Fruit fly (Drosophila melanogaster) whole organism, embryonic: ENCODE measurements around the gene Glg1.

Experiments used
- Atf6 ChIP-seq: fragments of 200-800 bp; sonication (Bioruptor generic); IDR thresholded peaks from 2 replicates; pipeline ENCODE4 v1.3.6; 2022; ENCODE audit warnings: missing biosample characterization, missing genetic modification characterization
- B-H2 ChIP-seq: fragments of 200-800 bp; sonication (Bioruptor generic); optimal IDR thresholded peaks from 2 replicates; lab custom pipeline; 2018; ENCODE audit warnings: missing biosample characterization, mild to moderate bottlenecking, missing genetic modification characterization
- CG12391 ChIP-seq: fragments of 200-800 bp; sonication (Bioruptor generic); optimal IDR thresholded peaks from 3 replicates; lab custom pipeline; 2018; ENCODE audit warnings: missing biosample characterization, mild to moderate bottlenecking, missing genetic modification characterization, moderate library complexity
- CG15011 ChIP-seq: fragments of 200-800 bp; sonication (Bioruptor generic); optimal IDR thresholded peaks from 3 replicates; lab custom pipeline; 2018; ENCODE audit warnings: missing biosample characterization, mild to moderate bottlenecking, missing genetic modification characterization
- CG17385 ChIP-seq: fragments of 200-800 bp; sonication (Bioruptor generic); optimal IDR thresholded peaks from 3 replicates; lab custom pipeline; 2018; ENCODE audit warnings: missing biosample characterization, mild to moderate bottlenecking, missing genetic modification characterization
- CG17568 ChIP-seq: fragments of 200-800 bp; sonication (Bioruptor generic); optimal IDR thresholded peaks from 2 replicates; lab custom pipeline; 2018; ENCODE audit warnings: missing biosample characterization, mild to moderate bottlenecking, missing genetic modification characterization, moderate library complexity
- CG18011 ChIP-seq: fragments of 200-800 bp; sonication (Bioruptor generic); optimal IDR thresholded peaks from 2 replicates; lab custom pipeline; 2017; ENCODE audit warnings: missing biosample characterization, missing genetic modification characterization, mild to moderate bottlenecking, moderate library complexity, missing genotype
- CG18599 ChIP-seq: fragments of 200-800 bp; sonication (Bioruptor generic); optimal IDR thresholded peaks from 3 replicates; lab custom pipeline; 2017; ENCODE audit warnings: missing biosample characterization, missing genetic modification characterization, mild to moderate bottlenecking, moderate library complexity, missing genetic modification reagents
- CG2678 ChIP-seq: fragments of 200-800 bp; sonication (Bioruptor generic); optimal IDR thresholded peaks from 3 replicates; lab custom pipeline; 2019; ENCODE audit warnings: missing biosample characterization, mild to moderate bottlenecking, missing genetic modification characterization, moderate library complexity
- CG31224 ChIP-seq: fragments of 200-800 bp; sonication (Bioruptor generic); IDR thresholded peaks from 2 replicates; pipeline ENCODE4 v1.3.6; 2022; ENCODE audit warnings: missing biosample characterization, missing genetic modification characterization
- CG3407 ChIP-seq: fragments of 200-800 bp; sonication (Bioruptor generic); optimal IDR thresholded peaks from 2 replicates; lab custom pipeline; 2018; ENCODE audit warnings: missing biosample characterization, mild to moderate bottlenecking, missing genetic modification characterization
- CG4617 ChIP-seq: fragments of 200-800 bp; sonication (Bioruptor generic); optimal IDR thresholded peaks from 3 replicates; lab custom pipeline; 2016; ENCODE audit warnings: missing biosample characterization, missing genetic modification characterization, borderline replicate concordance
- CG4707 ChIP-seq: fragments of 200-800 bp; sonication (Bioruptor generic); optimal IDR thresholded peaks from 2 replicates; lab custom pipeline; 2018; ENCODE audit warnings: missing biosample characterization, mild to moderate bottlenecking, missing genetic modification characterization, moderate library complexity
- CG6854 ChIP-seq: fragments of 200-800 bp; sonication (Bioruptor generic); optimal IDR thresholded peaks from 3 replicates; lab custom pipeline; 2017; ENCODE audit warnings: missing biosample characterization, mild to moderate bottlenecking, missing genetic modification characterization
- CG8478 ChIP-seq: fragments of >200 bp; optimal IDR thresholded peaks from 2 replicates; lab custom pipeline; 2018
- Dip3 ChIP-seq: fragments of 200-800 bp; sonication (Bioruptor generic); optimal IDR thresholded peaks from 3 replicates; lab custom pipeline; 2016; ENCODE audit warnings: missing biosample characterization, missing genetic modification characterization
- Dll ChIP-seq: fragments of 200-800 bp; sonication (Bioruptor generic); IDR thresholded peaks from 4 replicates; pipeline ENCODE4 v1.3.6; 2022; ENCODE audit warnings: missing biosample characterization, missing genetic modification characterization; ENCODE audit not compliant: partially characterized antibody
- Dref ChIP-seq: fragments of 200-800 bp; sonication (Bioruptor generic); IDR thresholded peaks from 2 replicates; pipeline ENCODE4 v1.3.6; 2022; ENCODE audit warnings: missing biosample characterization, missing genetic modification characterization
- E2f2 ChIP-seq: fragments of 200-800 bp; sonication (Bioruptor generic); IDR thresholded peaks from 2 replicates; pipeline ENCODE4 v1.3.6; 2022; ENCODE audit warnings: missing biosample characterization, missing genetic modification characterization
- Fer2 ChIP-seq: fragments of 200-800 bp; sonication (Bioruptor generic); optimal IDR thresholded peaks from 2 replicates; lab custom pipeline; 2018; ENCODE audit warnings: missing biosample characterization, mild to moderate bottlenecking, missing genetic modification characterization, moderate library complexity
- Gug ChIP-seq: fragments of 200-800 bp; sonication (Bioruptor generic); IDR thresholded peaks from 4 replicates; pipeline ENCODE4 v1.3.6; 2022; ENCODE audit warnings: missing biosample characterization, missing genetic modification characterization
- Hmx ChIP-seq: fragments of 200-800 bp; sonication (Bioruptor generic); optimal IDR thresholded peaks from 2 replicates; lab custom pipeline; 2016; ENCODE audit warnings: missing biosample characterization, missing genetic modification characterization
- Lim3 ChIP-seq: fragments of 200-800 bp; sonication (Bioruptor generic); IDR thresholded peaks from 2 replicates; pipeline ENCODE4 v1.3.6; 2022; ENCODE audit warnings: missing biosample characterization, missing genetic modification characterization
- Mad ChIP-seq: fragments of 200-800 bp; sonication (Bioruptor generic); optimal IDR thresholded peaks from 2 replicates; lab custom pipeline; 2016; ENCODE audit warnings: missing biosample characterization, missing genetic modification characterization
- Meics ChIP-seq: fragments of 200-800 bp; sonication (Bioruptor generic); optimal IDR thresholded peaks from 2 replicates; lab custom pipeline; 2017; ENCODE audit warnings: missing biosample characterization, mild to moderate bottlenecking, missing genetic modification characterization
- Mrtf ChIP-seq: fragments of 200-800 bp; sonication (Bioruptor generic); IDR thresholded peaks from 3 replicates; pipeline ENCODE4 v1.3.6; 2022; ENCODE audit warnings: missing biosample characterization, missing genetic modification characterization
- NFAT ChIP-seq: fragments of 200-800 bp; sonication (Bioruptor generic); IDR thresholded peaks from 2 replicates; pipeline ENCODE4 v1.3.6; 2022; ENCODE audit warnings: missing biosample characterization, missing genetic modification characterization
- PHDP ChIP-seq: fragments of 200-800 bp; sonication (Bioruptor generic); optimal IDR thresholded peaks from 3 replicates; lab custom pipeline; 2018; ENCODE audit warnings: missing biosample characterization, mild to moderate bottlenecking, missing genetic modification characterization, moderate library complexity
- Rx ChIP-seq: fragments of 200-800 bp; sonication (Bioruptor generic); IDR thresholded peaks from 2 replicates; pipeline ENCODE4 v1.3.6; 2022; ENCODE audit warnings: missing biosample characterization, missing genetic modification characterization
- Scr ChIP-seq: fragments of 200-800 bp; sonication (Bioruptor generic); IDR thresholded peaks from 2 replicates; pipeline ENCODE4 v1.3.6; 2022; ENCODE audit warnings: missing biosample characterization, missing genetic modification characterization; ENCODE audit not compliant: partially characterized antibody
- Side ChIP-seq: fragments of 200-800 bp; sonication (Bioruptor generic); optimal IDR thresholded peaks from 2 replicates; lab custom pipeline; 2016; ENCODE audit warnings: missing biosample characterization, missing genetic modification characterization
- Tbp ChIP-seq: fragments of >200 bp; optimal IDR thresholded peaks from 2 replicates; lab custom pipeline; 2018; ENCODE audit warnings: missing biosample characterization, missing genetic modification characterization
- ap ChIP-seq: fragments of 200-800 bp; sonication (Bioruptor generic); IDR thresholded peaks from 2 replicates; pipeline ENCODE4 v1.3.6; 2022; ENCODE audit warnings: missing biosample characterization, missing genetic modification characterization
- bbx ChIP-seq: fragments of 200-800 bp; sonication (Bioruptor generic); IDR thresholded peaks from 2 replicates; pipeline ENCODE4 v1.3.6; 2022; ENCODE audit warnings: missing biosample characterization, missing genetic modification characterization; ENCODE audit not compliant: partially characterized antibody
- cad ChIP-seq: fragments of >200 bp; optimal IDR thresholded peaks from 2 replicates; lab custom pipeline; 2017; ENCODE audit warnings: missing biosample characterization, missing genetic modification characterization
- chn ChIP-seq: fragments of 200-800 bp; sonication (Bioruptor generic); optimal IDR thresholded peaks from 2 replicates; lab custom pipeline; 2016; ENCODE audit warnings: missing biosample characterization, missing genetic modification characterization
- ci ChIP-seq: fragments of 200-800 bp; sonication (Bioruptor generic); IDR thresholded peaks from 3 replicates; pipeline ENCODE4 v1.3.6; 2022; ENCODE audit warnings: missing biosample characterization, missing genetic modification characterization
- croc ChIP-seq: fragments of 200-800 bp; sonication (Bioruptor generic); conservative IDR thresholded peaks from 3 replicates; pipeline ENCODE4 v1.3.6; 2022; ENCODE audit warnings: missing biosample characterization, missing genetic modification characterization
- da ChIP-seq: fragments of 200-800 bp; sonication (Bioruptor generic); optimal IDR thresholded peaks from 2 replicates; lab custom pipeline; 2016; ENCODE audit warnings: missing biosample characterization, missing genetic modification characterization
- en ChIP-seq: fragments of 200-800 bp; sonication (Bioruptor generic); optimal IDR thresholded peaks from 2 replicates; lab custom pipeline; 2016; ENCODE audit warnings: missing biosample characterization, missing genetic modification characterization
- exex ChIP-seq: fragments of 200-800 bp; sonication (Bioruptor generic); optimal IDR thresholded peaks from 4 replicates; lab custom pipeline; 2018; ENCODE audit warnings: missing biosample characterization, mild to moderate bottlenecking, missing genetic modification characterization, moderate library complexity
- eyg ChIP-seq: fragments of 200-800 bp; sonication (Bioruptor generic); optimal IDR thresholded peaks from 3 replicates; lab custom pipeline; 2016; ENCODE audit warnings: missing biosample characterization, missing genetic modification characterization
- fd102C ChIP-seq: fragments of 200-800 bp; sonication (Bioruptor generic); optimal IDR thresholded peaks from 2 replicates; lab custom pipeline; 2018; ENCODE audit warnings: missing biosample characterization, mild to moderate bottlenecking, missing genetic modification characterization, moderate library complexity
- ken ChIP-seq: fragments of 200-800 bp; sonication (Bioruptor generic); IDR thresholded peaks from 3 replicates; pipeline ENCODE4 v1.3.6; 2022; ENCODE audit warnings: missing biosample characterization, missing genetic modification characterization
- kni ChIP-seq: fragments of 200-800 bp; sonication (Bioruptor generic); optimal IDR thresholded peaks from 3 replicates; lab custom pipeline; 2017; ENCODE audit warnings: mild to moderate bottlenecking, missing biosample characterization, missing genetic modification reagents, missing genetic modification characterization
- mam ChIP-seq: fragments of 200-800 bp; sonication (Bioruptor generic); optimal IDR thresholded peaks from 3 replicates; lab custom pipeline; 2016; ENCODE audit warnings: missing biosample characterization, missing genetic modification characterization
- phol ChIP-seq: fragments of 200-800 bp; sonication (Bioruptor generic); optimal IDR thresholded peaks from 3 replicates; lab custom pipeline; 2018; ENCODE audit warnings: missing biosample characterization, mild to moderate bottlenecking, missing genetic modification characterization, moderate library complexity
- slbo ChIP-seq: fragments of 200-800 bp; sonication (Bioruptor generic); IDR thresholded peaks from 2 replicates; pipeline ENCODE4 v1.3.6; 2022; ENCODE audit warnings: missing biosample characterization, missing genetic modification characterization
- slou ChIP-seq: fragments of 200-800 bp; sonication (Bioruptor generic); optimal IDR thresholded peaks from 3 replicates; lab custom pipeline; 2016; ENCODE audit warnings: missing biosample characterization, missing genetic modification characterization
- stc ChIP-seq: fragments of 200-800 bp; sonication (Bioruptor generic); IDR thresholded peaks from 2 replicates; pipeline ENCODE4 v1.3.6; 2022; ENCODE audit warnings: missing biosample characterization, missing genetic modification characterization
- trem ChIP-seq: fragments of 200-800 bp; optimal IDR thresholded peaks from 3 replicates; lab custom pipeline; 2019; ENCODE audit warnings: missing biosample characterization, mild to moderate bottlenecking, missing genetic modification characterization, moderate library complexity

Gene Glg1

dm6 chr3L:21507354-21507928 is at the start of gene Glg1, which contains the start of gene M6 (continued):
- peak; percentile 63 for TF ChIP-seq CG17385 (GFP tag; lab: Kevin White, UChicago)
- TF ChIP-seq Dref (GFP tag; lab: Robert Waterston, UW) = peak; percentile 89
- peak; percentile 77 for TF ChIP-seq CG2678 (tag; lab: Kevin White, UChicago)
- TF ChIP-seq CG31224 (GFP tag; lab: Robert Waterston, UW) = 0 out of 2 replicates have a peak, but pooled peaks have one; percentile 41
- TF ChIP-seq CG4707 (GFP tag; lab: Kevin White, UChicago) = no peak
- TF ChIP-seq Dip3 = peak; percentile 63
- no peak for TF ChIP-seq ap (GFP tag; lab: Robert Waterston, UW)
- peak; percentile 60 for TF ChIP-seq NFAT
- peak; percentile 55 for TF ChIP-seq E2f2 (GFP tag; lab: Robert Waterston, UW)
- peak; percentile 71 for TF ChIP-seq Meics (GFP tag; lab: Kevin White, UChicago)
- no peak for TF ChIP-seq Atf6 (GFP tag; lab: Robert Waterston, UW)
- TF ChIP-seq Lim3 (GFP tag; lab: Robert Waterston, UW) = no peak
- peak; percentile 43 for TF ChIP-seq CG4617 (GFP tag; lab: Kevin White, UChicago)
- TF ChIP-seq chn (GFP tag; lab: Kevin White, UChicago) = peak; percentile 68
- TF ChIP-seq CG18011 = peak; percentile 44
- no peak for TF ChIP-seq CG8478 (lab: Kevin White, UChicago)
- peak; percentile 25 for TF ChIP-seq Mad (GFP tag; lab: Kevin White, UChicago)
- peak; percentile 77 for TF ChIP-seq CG18599 (GFP tag; lab: Kevin White, UChicago)
- peak; percentile 40 for TF ChIP-seq kni
- TF ChIP-seq croc (GFP tag; lab: Robert Waterston, UW) = 0 out of 3 replicates have a peak, but pooled peaks have one; percentile 16
- TF ChIP-seq CG3407 (GFP tag; lab: Kevin White, UChicago) = no peak
- no peak for TF ChIP-seq ken
- TF ChIP-seq cad = no peak
- no peak for TF ChIP-seq stc
- peak; percentile 81 for TF ChIP-seq mam (GFP tag; lab: Kevin White, UChicago)
- TF ChIP-seq exex (tag; lab: Kevin White, UChicago) = peak; percentile 34
- no peak for TF ChIP-seq eyg
- peak; percentile 16 for TF ChIP-seq Fer2 (tag; lab: Kevin White, UChicago)
- TF ChIP-seq Scr (GFP tag; lab: Robert Waterston, UW) = peak; percentile 96
- TF ChIP-seq phol (tag; lab: Kevin White, UChicago) = peak; percentile 95
- peak; percentile 53 for TF ChIP-seq PHDP
- TF ChIP-seq da (GFP tag; lab: Kevin White, UChicago) = peak; percentile 15
- peak; percentile 61; the same call in 2 of the 3 replicates for TF ChIP-seq Mrtf (GFP tag; lab: Robert Waterston, UW)
- TF ChIP-seq slbo (GFP tag; lab: Robert Waterston, UW) = peak; percentile 85
- no peak for TF ChIP-seq CG6854 (GFP tag; lab: Kevin White, UChicago)
- peak; percentile 51 for TF ChIP-seq B-H2 (GFP tag; lab: Kevin White, UChicago)
- peak; percentile 15 for TF ChIP-seq en
- TF ChIP-seq Dll (GFP tag; lab: Robert Waterston, UW) = peak; percentile 96
- 0 out of 2 replicates have a peak, but pooled peaks have one; percentile 2 for TF ChIP-seq Rx
- no peak for TF ChIP-seq CG17568 (GFP tag; lab: Kevin White, UChicago)
- TF ChIP-seq Side (GFP tag; lab: Kevin White, UChicago) = peak; percentile 41
- peak; percentile 93 for TF ChIP-seq bbx (GFP tag; lab: Robert Waterston, UW)
- TF ChIP-seq fd102C (GFP tag; lab: Kevin White, UChicago) = peak; percentile 12
- TF ChIP-seq trem = peak; percentile 76
- no peak for TF ChIP-seq CG15011 (GFP tag; lab: Kevin White, UChicago)
- peak; percentile 43; the same call in 1 of the 3 replicates for TF ChIP-seq ci (GFP tag; lab: Robert Waterston, UW)
- TF ChIP-seq CG12391 = peak; percentile 80
- TF ChIP-seq Tbp (GFP tag; lab: Kevin White, UChicago) = no peak
- peak; percentile 27 for TF ChIP-seq slou (GFP tag; lab: Kevin White, UChicago)
- TF ChIP-seq Hmx (GFP tag; lab: Kevin White, UChicago) = no peak
- peak; percentile 66; the same call in 3 of the 4 replicates for TF ChIP-seq Gug (GFP tag; lab: Robert Waterston, UW)
